Worm (Caenorhabditis elegans) whole organism, young adult: ENCODE measurements around the gene twk-12.

ENCODE experiments used
- B0019.2 ChIP-seq: fragments of 200-800 bp; sonication (Bioruptor generic); conservative IDR thresholded peaks from 2 replicates; pipeline ENCODE4 v1.3.6; 2022; ENCODE audit warnings: missing genetic modification reagents, missing genetic modification characterization, missing compliant biosample characterization
- C17E4.6 ChIP-seq: fragments of 200-800 bp; sonication (Bioruptor generic); IDR thresholded peaks from 2 replicates; pipeline ENCODE4 v1.3.6; 2022; ENCODE audit warnings: missing genetic modification reagents, missing genetic modification characterization, missing compliant biosample characterization
- F39B2.1 ChIP-seq: fragments of 200-800 bp; sonication (Bioruptor generic); IDR thresholded peaks from 2 replicates; pipeline ENCODE4 v1.3.6; 2022; ENCODE audit warnings: missing genetic modification reagents, missing genetic modification characterization, missing compliant biosample characterization
- F49E8.2 ChIP-seq: sonication (generic microtip); optimal IDR thresholded peaks from 3 replicates; lab custom pipeline; 2017; ENCODE audit warnings: missing genetic modification characterization, mild to moderate bottlenecking, missing compliant biosample characterization, antibody characterized with exemption, moderate library complexity; ENCODE audit not compliant: insufficient read depth
- F57A8.1 ChIP-seq: fragments of 200-800 bp; sonication (Bioruptor generic); optimal IDR thresholded peaks from 2 replicates; lab custom pipeline; 2018; ENCODE audit warnings: mild to moderate bottlenecking, missing genetic modification characterization, moderate library complexity, missing compliant biosample characterization
- K11D2.4 ChIP-seq: fragments of 200-800 bp; sonication (Bioruptor generic); IDR thresholded peaks from 2 replicates; pipeline ENCODE4 v1.3.6; 2022; ENCODE audit warnings: missing genetic modification reagents, missing genetic modification characterization, missing compliant biosample characterization
- K12H6.12 ChIP-seq: fragments of 200-800 bp; sonication (Bioruptor generic); optimal IDR thresholded peaks from 2 replicates; lab custom pipeline; 2018; ENCODE audit warnings: mild to moderate bottlenecking, missing genetic modification characterization, missing compliant biosample characterization
- Y56A3A.18 ChIP-seq: fragments of 200-800 bp; sonication (Bioruptor generic); IDR thresholded peaks from 2 replicates; pipeline ENCODE4 v1.3.6; 2022; ENCODE audit warnings: missing genetic modification reagents, missing genetic modification characterization, missing compliant biosample characterization
- Y79H2A.3 ChIP-seq: fragments of 200-800 bp; sonication (Bioruptor generic); conservative IDR thresholded peaks from 2 replicates; pipeline ENCODE4 v1.3.6; 2022; ENCODE audit warnings: missing genetic modification reagents, missing genetic modification characterization, missing compliant biosample characterization
- ama-1 ChIP-seq, 3 experiments: fragments of 150-350 bp in 1 of 3; sonication (generic microtip) in 2 of 3; optimal IDR thresholded peaks; 2 replicates each; lab custom pipeline; 2014 to 2018; ENCODE audit warnings: missing biosample characterization in 2 of 3, missing genetic modification characterization in 2 of 3, missing genetic modification reagents in 2 of 3
- atf-7 ChIP-seq: sonication (generic microtip); optimal IDR thresholded peaks from 2 replicates; lab custom pipeline; 2017; ENCODE audit warnings: mild to moderate bottlenecking, missing genetic modification characterization, missing compliant biosample characterization
- cebp-1 ChIP-seq, 2 experiments: fragments of 200-800 bp in 1 of 2; sonication (Bioruptor generic) in 1 of 2; sonication (generic microtip) in 1 of 2; IDR thresholded peaks in 1 of 2; optimal IDR thresholded peaks in 1 of 2; 2 replicates each; pipeline versions ENCODE4 v1.3.6 to Lab custom; 2017 to 2022; ENCODE audit warnings: missing compliant biosample characterization in 2 of 2, missing genetic modification characterization in 2 of 2, mild to moderate bottlenecking in 1 of 2, missing genetic modification reagents in 1 of 2, moderate library complexity in 1 of 2
- cebp-2 ChIP-seq: fragments of 200-800 bp; sonication (Bioruptor generic); IDR thresholded peaks from 2 replicates; pipeline ENCODE4 v1.3.6; 2022; ENCODE audit warnings: missing genetic modification characterization, missing compliant biosample characterization
- ceh-100 ChIP-seq: fragments of 200-800 bp; sonication (Bioruptor generic); IDR thresholded peaks from 2 replicates; pipeline ENCODE4 v1.3.6; 2022; ENCODE audit warnings: missing genetic modification reagents, missing genetic modification characterization, missing compliant biosample characterization
- ceh-40 ChIP-seq: fragments of 200-800 bp; sonication (Bioruptor generic); IDR thresholded peaks from 2 replicates; pipeline ENCODE4 v1.3.6; 2022; ENCODE audit warnings: missing genetic modification characterization, missing compliant biosample characterization
- ceh-58 ChIP-seq: fragments of 200-800 bp; sonication (Bioruptor generic); IDR thresholded peaks from 2 replicates; pipeline ENCODE4 v1.3.6; 2022; ENCODE audit warnings: missing genetic modification characterization, missing compliant biosample characterization
- ceh-79 ChIP-seq: sonication (generic microtip); optimal IDR thresholded peaks from 2 replicates; lab custom pipeline; 2017; ENCODE audit warnings: mild to moderate bottlenecking, missing genetic modification characterization, missing compliant biosample characterization
- dox-1 ChIP-seq: fragments of 200-800 bp; sonication (Bioruptor generic); IDR thresholded peaks from 2 replicates; pipeline ENCODE4 v1.3.6; 2022; ENCODE audit warnings: missing genetic modification reagents, missing genetic modification characterization, missing compliant biosample characterization
- dpl-1 ChIP-seq: fragments of 150-350 bp; optimal IDR thresholded peaks from 2 replicates; lab custom pipeline; 2014; ENCODE audit warnings: missing biosample characterization, missing genetic modification reagents, missing genetic modification characterization
- egl-18 ChIP-seq: fragments of 200-800 bp; sonication (Bioruptor generic); IDR thresholded peaks from 2 replicates; pipeline ENCODE4 v1.3.6; 2022; ENCODE audit warnings: missing genetic modification reagents, missing genetic modification characterization, missing compliant biosample characterization
- fkh-3 ChIP-seq: sonication (generic microtip); optimal IDR thresholded peaks from 2 replicates; lab custom pipeline; 2016; ENCODE audit warnings: mild to moderate bottlenecking, missing genetic modification characterization, missing compliant biosample characterization
- hmg-20 ChIP-seq: fragments of 200-800 bp; sonication (Bioruptor generic); IDR thresholded peaks from 2 replicates; pipeline ENCODE4 v1.3.6; 2022; ENCODE audit warnings: missing genetic modification reagents, missing genetic modification characterization, missing compliant biosample characterization
- hsf-1 ChIP-seq: fragments of 200-800 bp; sonication (Bioruptor generic); IDR thresholded peaks from 2 replicates; pipeline ENCODE4 v1.3.6; 2022; ENCODE audit warnings: missing genetic modification reagents, missing genetic modification characterization, missing compliant biosample characterization
- lag-1 ChIP-seq: fragments of 200-800 bp; sonication (Bioruptor generic); IDR thresholded peaks from 2 replicates; pipeline ENCODE4 v1.3.6; 2022; ENCODE audit warnings: missing genetic modification reagents, missing genetic modification characterization, missing compliant biosample characterization
- let-526 ChIP-seq: fragments of 200-800 bp; sonication (Bioruptor generic); IDR thresholded peaks from 2 replicates; pipeline ENCODE4 v1.3.6; 2022; ENCODE audit warnings: missing genetic modification reagents, missing genetic modification characterization, missing compliant biosample characterization
- lin-26 ChIP-seq: fragments of 200-800 bp; sonication (Bioruptor generic); IDR thresholded peaks from 2 replicates; pipeline ENCODE4 v1.3.6; 2022; ENCODE audit warnings: missing genetic modification reagents, missing genetic modification characterization, missing compliant biosample characterization
- lin-54 ChIP-seq: fragments of 200-800 bp; sonication (Bioruptor generic); optimal IDR thresholded peaks from 2 replicates; lab custom pipeline; 2018; ENCODE audit warnings: mild to moderate bottlenecking, missing genetic modification characterization, missing compliant biosample characterization
- lsl-1 ChIP-seq: fragments of 200-800 bp; sonication (Bioruptor generic); optimal IDR thresholded peaks from 2 replicates; lab custom pipeline; 2018; ENCODE audit warnings: mild to moderate bottlenecking, missing genetic modification characterization, moderate library complexity, missing compliant biosample characterization
- madf-3 ChIP-seq: fragments of 200-800 bp; sonication (Bioruptor generic); IDR thresholded peaks from 2 replicates; pipeline ENCODE4 v1.3.6; 2022; ENCODE audit warnings: missing genetic modification reagents, missing genetic modification characterization, missing compliant biosample characterization
- mxl-1 ChIP-seq: sonication (generic microtip); optimal IDR thresholded peaks from 2 replicates; lab custom pipeline; 2016; ENCODE audit warnings: missing genetic modification characterization, missing compliant biosample characterization
- nfya-1 ChIP-seq: sonication (generic microtip); optimal IDR thresholded peaks from 2 replicates; lab custom pipeline; 2017; ENCODE audit warnings: antibody characterized with exemption, missing compliant biosample characterization, missing genetic modification characterization, borderline replicate concordance; ENCODE audit not compliant: insufficient read depth
- nhr-90 ChIP-seq: sonication (generic microtip); optimal IDR thresholded peaks from 2 replicates; lab custom pipeline; 2016; ENCODE audit warnings: missing genotype, mild to moderate bottlenecking, missing genetic modification characterization, missing compliant biosample characterization
- rec-8 ChIP-seq, 2 experiments: sonication (generic microtip); optimal IDR thresholded peaks; 2 replicates each; lab custom pipeline; 2016; ENCODE audit warnings: mild to moderate bottlenecking in 2 of 2, missing genetic modification characterization in 2 of 2, missing genetic modification reagents in 2 of 2, missing genotype in 2 of 2, missing biosample characterization in 1 of 2, missing compliant biosample characterization in 1 of 2, moderate library complexity in 1 of 2
- rpc-1 ChIP-seq, 2 experiments: fragments of 150-350 bp in 1 of 2; sonication (generic microtip) in 1 of 2; optimal IDR thresholded peaks; 2 replicates each; lab custom pipeline; 2014 to 2018; ENCODE audit warnings: missing biosample characterization in 1 of 2, missing genetic modification characterization in 1 of 2, missing genetic modification reagents in 1 of 2, missing genotype in 1 of 2
- sdz-38 ChIP-seq: sonication (generic microtip); optimal IDR thresholded peaks from 2 replicates; lab custom pipeline; 2016; ENCODE audit warnings: missing genotype, missing genetic modification characterization, missing compliant biosample characterization
- snpc-1.1 ChIP-seq: sonication (generic microtip); optimal IDR thresholded peaks from 2 replicates; lab custom pipeline; 2017; ENCODE audit warnings: missing genetic modification characterization, mild to moderate bottlenecking, missing compliant biosample characterization, antibody characterized with exemption, moderate library complexity, missing genotype, missing genetic modification reagents; ENCODE audit not compliant: insufficient read depth
- snpc-1.3 ChIP-seq: sonication (generic microtip); optimal IDR thresholded peaks from 2 replicates; lab custom pipeline; 2017; ENCODE audit warnings: missing genetic modification characterization, mild to moderate bottlenecking, missing compliant biosample characterization, antibody characterized with exemption, moderate library complexity, missing genotype, missing genetic modification reagents; ENCODE audit not compliant: insufficient read depth
- sptf-2 ChIP-seq: fragments of 200-800 bp; sonication (Bioruptor generic); optimal IDR thresholded peaks from 2 replicates; lab custom pipeline; 2018; ENCODE audit warnings: mild to moderate bottlenecking, missing genetic modification characterization, missing compliant biosample characterization
- tlf-1 ChIP-seq: fragments of 200-800 bp; sonication (Bioruptor generic); optimal IDR thresholded peaks from 2 replicates; lab custom pipeline; 2018; ENCODE audit warnings: mild to moderate bottlenecking, missing genetic modification characterization, missing compliant biosample characterization
- unc-130 ChIP-seq: sonication (generic microtip); optimal IDR thresholded peaks from 2 replicates; lab custom pipeline; 2016; ENCODE audit warnings: missing genetic modification reagents, missing genetic modification characterization, missing compliant biosample characterization
- zim-3 ChIP-seq: sonication (generic microtip); optimal IDR thresholded peaks from 2 replicates; lab custom pipeline; 2017; ENCODE audit warnings: mild to moderate bottlenecking, missing genetic modification characterization, moderate library complexity, missing compliant biosample characterization
- ztf-22 ChIP-seq: fragments of 200-800 bp; sonication (Bioruptor generic); optimal IDR thresholded peaks from 2 replicates; lab custom pipeline; 2018; ENCODE audit warnings: mild to moderate bottlenecking, missing genetic modification characterization, moderate library complexity, missing compliant biosample characterization
- ztf-26 ChIP-seq: sonication (generic microtip); optimal IDR thresholded peaks from 2 replicates; lab custom pipeline; 2017; ENCODE audit warnings: missing genetic modification characterization, missing compliant biosample characterization
- ztf-28 ChIP-seq: fragments of 200-800 bp; sonication (Bioruptor generic); IDR thresholded peaks from 2 replicates; pipeline ENCODE4 v1.3.6; 2022; ENCODE audit warnings: missing genetic modification reagents, missing genetic modification characterization, missing compliant biosample characterization

The twk-12 gene

ce11 chrV:10715158-10716152 is 48.1 kb downstream of the twk-12 start (continued):
- TF ChIP-seq ceh-79 (tag; lab: Kevin White, UChicago) (no peak), mxl-1 (peak; percentile 45), hsf-1 (GFP tag; lab: Robert Waterston, UW) (0 out of 2 replicates have a peak, but pooled peaks have one; percentile 38), lin-26 (peak; percentile 80; the same call in 1 of the 2 replicates), unc-130 (GFP tag; lab: Kevin White, UChicago) (no peak), snpc-1.3 (tag; lab: Kevin White, UChicago) (no peak), B0019.2 (GFP tag; lab: Robert Waterston, UW) (no peak), rec-8 (tag; optimal IDR thresholded peaks at IDR 0.05; lab: Kevin White, UChicago) (no peak), lsl-1 (GFP tag; lab: Kevin White, UChicago) (no peak), tlf-1 (GFP tag; lab: Kevin White, UChicago) (peak; percentile 29), ceh-58 (GFP tag; lab: Robert Waterston, UW) (no peak), lin-54 (GFP tag; lab: Kevin White, UChicago) (peak; percentile 30), snpc-1.1 (tag; lab: Kevin White, UChicago) (no peak), sdz-38 (tag; lab: Kevin White, UChicago) (no peak), ama-1 (optimal IDR thresholded peaks at IDR 0.05; lab: Kevin White, UChicago) (no peak), ama-1 (GFP tag; optimal IDR thresholded peaks at IDR 0.05; lab: Kevin White, UChicago) (no peak), ztf-22 (peak; percentile 92), madf-3 (GFP tag; lab: Robert Waterston, UW) (no peak; the same call in 1 of the 2 replicates), cebp-2 (GFP tag; lab: Robert Waterston, UW) (no peak), F57A8.1 (GFP tag; lab: Kevin White, UChicago) (no peak), F39B2.1 (GFP tag; lab: Robert Waterston, UW) (no peak), nfya-1 (tag; lab: Kevin White, UChicago) (no peak), ceh-100 (GFP tag; lab: Robert Waterston, UW) (peak; percentile 68), atf-7 (peak; percentile 92), rpc-1 (optimal IDR thresholded peaks at IDR 0.05; lab: Kevin White, UChicago) (no peak), rpc-1 (tag; optimal IDR thresholded peaks at IDR 0.05; lab: Kevin White, UChicago) (no peak), cebp-1 (GFP tag; IDR thresholded peaks at IDR 0.05; lab: Robert Waterston, UW) (peak; percentile 96), cebp-1 (tag; optimal IDR thresholded peaks at IDR 0.05; lab: Kevin White, UChicago) (peak; percentile 99), let-526 (GFP tag; lab: Robert Waterston, UW) (peak; percentile 81), K11D2.4 (GFP tag; lab: Robert Waterston, UW) (peak; percentile 95), K12H6.12 (tag; lab: Kevin White, UChicago) (peak; percentile 98), F49E8.2 (tag; lab: Kevin White, UChicago) (no peak), dox-1 (peak; percentile 86), C17E4.6 (GFP tag; lab: Robert Waterston, UW) (no peak), ztf-26 (tag; lab: Kevin White, UChicago) (peak; percentile 82), egl-18 (GFP tag; lab: Robert Waterston, UW) (peak; percentile 84), Y79H2A.3 (GFP tag; lab: Robert Waterston, UW) (0 out of 2 replicates have a peak, but pooled peaks have one; percentile 53), ztf-28 (GFP tag; lab: Robert Waterston, UW) (no peak), hmg-20 (no peak), sptf-2 (no peak), dpl-1 (GFP tag; lab: Kevin White, UChicago) (no peak), Y56A3A.18 (GFP tag; lab: Robert Waterston, UW) (0 out of 2 replicates have a peak, but pooled peaks have one; percentile 18), ceh-40 (GFP tag; lab: Robert Waterston, UW) (no peak), zim-3 (tag; lab: Kevin White, UChicago) (peak; percentile 33), fkh-3 (no peak), nhr-90 (no peak), lag-1 (GFP tag; lab: Robert Waterston, UW) (0 out of 2 replicates have a peak, but pooled peaks have one; percentile 14)
